Fruit fly (Drosophila melanogaster): ENCODE results near the gene CG32086.
A peak's percentile ranks its signal among the peaks of the same experiment; 100 is the strongest.

The CG32086 gene

dm6 chr3L:11548009-11548408 is 35.9 kb downstream of the CG32086 start (continued):
- TF ChIP-seq Antp (GFP tag; optimal IDR thresholded peaks at IDR 0.05) = no peak
- TF ChIP-seq Ets65A (GFP tag) = peak; percentile 52
- no peak for TF ChIP-seq ci (GFP tag; IDR thresholded peaks at IDR 0.05)
- no peak for TF ChIP-seq crc (GFP tag; optimal IDR thresholded peaks at IDR 0.05)
- no peak for TF ChIP-seq lov (optimal IDR thresholded peaks at IDR 0.05)
- TF ChIP-seq lov (GFP tag; IDR thresholded peaks at IDR 0.05) = 0 out of 3 replicates have a peak, but pooled peaks have one; percentile 33

- no peak for TF ChIP-seq CG11398 (GFP tag; optimal IDR thresholded peaks at IDR 0.05)
- TF ChIP-seq kni (GFP tag; optimal IDR thresholded peaks at IDR 0.05) = peak; percentile 77
- TF ChIP-seq esg (GFP tag; conservative IDR thresholded peaks at IDR 0.05) = no peak
- TF ChIP-seq BEAF-32 (GFP tag; optimal IDR thresholded peaks at IDR 0.05) = no peak
- no peak for TF ChIP-seq fd3F (GFP tag; optimal IDR thresholded peaks at IDR 0.05)
- TF ChIP-seq CG10959 (GFP tag; IDR thresholded peaks at IDR 0.05) = no peak
- peak; percentile 47 for TF ChIP-seq Vsx1 (GFP tag; optimal IDR thresholded peaks at IDR 0.05)
- TF ChIP-seq CG7963 (GFP tag; IDR thresholded peaks at IDR 0.05; ENCODE audit: partially characterized antibody) = no peak
- no peak for TF ChIP-seq Fer3 (tag; optimal IDR thresholded peaks at IDR 0.05)
- TF ChIP-seq chinmo (GFP tag; IDR thresholded peaks at IDR 0.05; ENCODE audit: partially characterized antibody) = 0 out of 4 replicates have a peak, but pooled peaks have one; percentile 39
- no peak for TF ChIP-seq row (GFP tag; IDR thresholded peaks at IDR 0.05)
- TF ChIP-seq CG8944 (GFP tag; optimal IDR thresholded peaks at IDR 0.05) = no peak
- TF ChIP-seq CG10321 (GFP tag; IDR thresholded peaks at IDR 0.05) = no peak
- no peak for TF ChIP-seq exex (tag; optimal IDR thresholded peaks at IDR 0.05)
- no peak for TF ChIP-seq slbo (GFP tag; IDR thresholded peaks at IDR 0.05)
- no peak for TF ChIP-seq CG5245 (GFP tag; optimal IDR thresholded peaks at IDR 0.05)
- no peak for TF ChIP-seq chm (GFP tag; IDR thresholded peaks at IDR 0.05)
- TF ChIP-seq sqz (GFP tag; optimal IDR thresholded peaks at IDR 0.05) = peak; percentile 29
- TF ChIP-seq CG12942 (GFP tag; optimal IDR thresholded peaks at IDR 0.05) = no peak
- peak; percentile 71 for TF ChIP-seq grau (tag; optimal IDR thresholded peaks at IDR 0.05)
- no peak for TF ChIP-seq Trl (optimal IDR thresholded peaks at IDR 0.05)
- no peak for TF ChIP-seq Trl (GFP tag; optimal IDR thresholded peaks at IDR 0.05)
These were observed 36.4 kb downstream of the CG32086 start for dm6 chr3L:11547302-11547994.

dm6 chr3L:11543681-11544299 is 40.1 kb downstream of the CG32086 start:
- TF ChIP-seq nom (GFP tag; optimal IDR thresholded peaks at IDR 0.05) (peak; percentile 30), Ptx1 (GFP tag; IDR thresholded peaks at IDR 0.05) (0 out of 2 replicates have a peak, but pooled peaks have one; percentile 7), ap (GFP tag; IDR thresholded peaks at IDR 0.05) (no peak), HmgD (GFP tag; optimal IDR thresholded peaks at IDR 0.05) (no peak), CG15073 (GFP tag; optimal IDR thresholded peaks at IDR 0.05) (no peak), nau (GFP tag; optimal IDR thresholded peaks at IDR 0.05) (no peak), Hmx (GFP tag; optimal IDR thresholded peaks at IDR 0.05) (no peak), tio (GFP tag; optimal IDR thresholded peaks at IDR 0.05) (peak; percentile 4), lmd (GFP tag; IDR thresholded peaks at IDR 0.05) (0 out of 2 replicates have a peak, but pooled peaks have one; percentile 16), tap (tag; optimal IDR thresholded peaks at IDR 0.05) (no peak), CG11723 (GFP tag; optimal IDR thresholded peaks at IDR 0.05) (no peak), hkb (optimal IDR thresholded peaks at IDR 0.05) (no peak), hkb (GFP tag; IDR thresholded peaks at IDR 0.05) (0 out of 2 replicates have a peak, but pooled peaks have one; percentile 20), PHDP (tag; optimal IDR thresholded peaks at IDR 0.05) (no peak), cas (GFP tag; IDR thresholded peaks at IDR 0.05) (no peak), HLH3B (GFP tag; IDR thresholded peaks at IDR 0.05) (0 out of 2 replicates have a peak, but pooled peaks have one; percentile 15), Optix (GFP tag; IDR thresholded peaks at IDR 0.05) (no peak), zf30C (GFP tag; optimal IDR thresholded peaks at IDR 0.05) (no peak), pum (GFP tag; optimal IDR thresholded peaks at IDR 0.05) (no peak), CG11247 (GFP tag; IDR thresholded peaks at IDR 0.05) (0 out of 2 replicates have a peak, but pooled peaks have one; percentile 30), CG7839 (tag; optimal IDR thresholded peaks at IDR 0.05) (no peak), shn (GFP tag; optimal IDR thresholded peaks at IDR 0.05) (no peak)
